Fruit fly (Drosophila melanogaster): ENCODE measurements around the gene Itpr.

DNA sequence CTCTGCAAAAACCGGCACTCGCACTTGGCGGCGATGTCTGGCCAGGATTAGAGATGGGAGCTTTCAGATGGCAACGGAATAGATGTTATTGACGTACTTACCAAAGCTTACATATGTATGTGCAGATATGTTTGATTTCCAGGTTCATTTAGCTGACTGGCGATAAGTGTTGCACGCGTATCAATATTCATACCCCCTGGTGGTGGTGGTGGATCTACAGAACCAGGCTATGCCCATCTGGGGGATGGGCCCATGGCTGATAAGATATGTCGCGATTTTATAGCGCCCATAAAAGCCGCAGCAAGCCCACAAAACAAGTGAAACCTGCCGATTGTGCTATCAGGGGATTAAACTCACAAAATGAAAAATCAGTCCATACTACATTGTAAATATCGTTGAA lies 54.8 kb downstream of the Itpr start:
- TF ChIP-seq usp (GFP tag; optimal IDR thresholded peaks at IDR 0.05) (no peak), CG8478 (optimal IDR thresholded peaks at IDR 0.05) (no peak), pan (optimal IDR thresholded peaks at IDR 0.05) (no peak), psq (optimal IDR thresholded peaks at IDR 0.05) (no peak), Dll (optimal IDR thresholded peaks at IDR 0.05) (no peak)
